Worm (Caenorhabditis elegans): ENCODE results near the gene elt-3.

DNA sequence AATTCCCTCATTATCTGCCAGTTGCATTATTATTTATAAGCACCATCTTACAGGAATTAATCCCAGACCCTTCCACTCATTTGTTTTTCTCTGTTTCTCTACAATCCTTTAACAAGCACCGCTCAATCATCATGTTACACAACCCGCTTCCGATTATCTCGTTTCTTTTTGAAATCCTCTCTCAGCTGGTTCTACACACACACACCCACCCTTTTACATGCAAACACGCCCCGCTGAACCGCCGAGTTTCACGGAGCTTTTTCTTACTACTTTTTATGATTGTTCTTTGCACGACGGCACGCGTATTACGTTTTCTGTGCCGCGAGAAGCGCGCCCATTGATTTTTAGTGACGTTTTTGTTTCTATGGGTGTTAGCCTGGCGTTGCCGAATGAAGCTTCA lies 39.1 kb downstream of the elt-3 start:
- TF ChIP-seq ama-1 (optimal IDR thresholded peaks at IDR 0.05) (no peak), ceh-13 (GFP tag; optimal IDR thresholded peaks at IDR 0.05) (no peak), pes-1 (GFP tag; IDR thresholded peaks at IDR 0.05) (no peak), flt-1 (GFP tag; IDR thresholded peaks at IDR 0.05) (no peak), ceh-36 (tag; optimal IDR thresholded peaks at IDR 0.05) (no peak), tra-4 (tag; optimal IDR thresholded peaks at IDR 0.05) (no peak), F13C5.2 (tag; optimal IDR thresholded peaks at IDR 0.05) (no peak), hmbx-1 (tag; optimal IDR thresholded peaks at IDR 0.05) (no peak), aly-1 (tag; optimal IDR thresholded peaks at IDR 0.05) (no peak), hmg-4 (GFP tag; optimal IDR thresholded peaks at IDR 0.05) (no peak), tbx-11 (GFP tag; IDR thresholded peaks at IDR 0.05) (no peak), B0310.2 (tag; optimal IDR thresholded peaks at IDR 0.05) (no peak), sea-1 (GFP tag; conservative IDR thresholded peaks at IDR 0.05) (no peak)

Measured in whole organism, early embryonic.